Worm (Caenorhabditis elegans) whole organism, young adult: ENCODE data around the gene ZC204.12.

ENCODE experiments used
- D2030.7 ChIP-seq: fragments of 200-800 bp; sonication (Bioruptor generic); IDR thresholded peaks from 2 replicates; pipeline ENCODE4 v1.3.6; 2022; ENCODE audit warnings: missing genetic modification reagents, missing genetic modification characterization, missing compliant biosample characterization
- ama-1 ChIP-seq, 3 experiments: fragments of 150-350 bp in 1 of 3; sonication (generic microtip) in 2 of 3; optimal IDR thresholded peaks; 2 replicates each; lab custom pipeline; 2014 to 2018; ENCODE audit warnings: missing biosample characterization in 2 of 3, missing genetic modification characterization in 2 of 3, missing genetic modification reagents in 2 of 3
- attf-3 ChIP-seq: fragments of 200-800 bp; sonication (Bioruptor generic); conservative IDR thresholded peaks from 2 replicates; pipeline ENCODE4 v1.3.6; 2022; ENCODE audit warnings: missing genetic modification reagents, missing genetic modification characterization, missing compliant biosample characterization
- hmg-20 ChIP-seq: fragments of 200-800 bp; sonication (Bioruptor generic); IDR thresholded peaks from 2 replicates; pipeline ENCODE4 v1.3.6; 2022; ENCODE audit warnings: missing genetic modification reagents, missing genetic modification characterization, missing compliant biosample characterization
- somi-1 ChIP-seq: fragments of 200-800 bp; sonication (Bioruptor generic); optimal IDR thresholded peaks from 2 replicates; lab custom pipeline; 2018; ENCODE audit warnings: mild to moderate bottlenecking, missing genetic modification characterization, missing compliant biosample characterization
- unc-62 ChIP-seq: fragments of 150-350 bp; optimal IDR thresholded peaks from 2 replicates; lab custom pipeline; 2014; ENCODE audit warnings: missing biosample characterization, missing genetic modification reagents, missing genetic modification characterization

DNA sequence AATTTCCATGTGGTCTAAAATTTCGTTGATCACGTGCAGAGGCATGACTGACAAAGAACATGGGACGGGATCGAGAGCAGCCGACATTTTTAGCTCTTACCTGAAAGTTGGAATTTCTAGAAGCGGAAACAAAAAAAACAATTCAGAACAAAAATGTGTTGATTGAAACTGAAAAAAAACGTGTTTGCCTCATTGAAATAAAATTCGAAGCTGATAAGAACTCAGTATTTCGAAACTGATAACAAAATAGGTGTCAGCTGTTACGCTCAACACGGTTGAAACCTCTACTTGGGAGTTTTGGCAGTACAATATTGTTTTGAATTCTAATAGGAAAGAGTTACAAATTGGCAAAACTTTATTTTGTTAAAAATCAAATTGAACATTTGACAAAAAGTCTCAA, 48.2 kb downstream of the ZC204.12 start:
- TF ChIP-seq unc-62 (GFP tag; lab: Kevin White, UChicago), result no peak
- no peak for TF ChIP-seq somi-1 (GFP tag; lab: Kevin White, UChicago)
- TF ChIP-seq attf-3 (GFP tag; lab: Robert Waterston, UW), result no peak
- TF ChIP-seq D2030.7, result no peak
- no peak for TF ChIP-seq hmg-20 (GFP tag; lab: Robert Waterston, UW)
- TF ChIP-seq ama-1 (optimal IDR thresholded peaks at IDR 0.05; lab: Kevin White, UChicago), result no peak
- no peak for TF ChIP-seq ama-1 (GFP tag; optimal IDR thresholded peaks at IDR 0.05; lab: Kevin White, UChicago)
